Fruit fly (Drosophila melanogaster) whole organism, embryonic: ENCODE measurements around the gene mmy.
A peak's percentile ranks its signal among the peaks of the same experiment; 100 is the strongest.

Experiments
- ATbp ChIP-seq: fragments of 200-800 bp; sonication (Bioruptor generic); optimal IDR thresholded peaks from 2 replicates; lab custom pipeline; 2017; ENCODE audit warnings: missing biosample characterization, mild to moderate bottlenecking, missing genetic modification characterization, missing genetic modification reagents
- Antp ChIP-seq: fragments of 200-800 bp; sonication (Bioruptor generic); optimal IDR thresholded peaks from 3 replicates; lab custom pipeline; 2016; ENCODE audit warnings: missing biosample characterization, missing genetic modification characterization
- BtbVII ChIP-seq: fragments of 200-800 bp; sonication (Bioruptor generic); optimal IDR thresholded peaks from 3 replicates; lab custom pipeline; 2017; ENCODE audit warnings: missing biosample characterization, mild to moderate bottlenecking, missing genetic modification characterization
- CG10209 ChIP-seq: fragments of 200-800 bp; sonication (Bioruptor generic); optimal IDR thresholded peaks from 3 replicates; lab custom pipeline; 2017; ENCODE audit warnings: missing biosample characterization, mild to moderate bottlenecking, missing genetic modification characterization, missing genetic modification reagents
- CG10274 ChIP-seq: fragments of 200-800 bp; sonication (Bioruptor generic); optimal IDR thresholded peaks from 3 replicates; lab custom pipeline; 2017; ENCODE audit warnings: missing biosample characterization, mild to moderate bottlenecking, missing genetic modification characterization
- CG11560 ChIP-seq: fragments of 200-800 bp; sonication (Bioruptor generic); IDR thresholded peaks from 3 replicates; pipeline ENCODE4 v1.3.6; 2022; ENCODE audit warnings: missing biosample characterization, missing genetic modification characterization
- CG1233 ChIP-seq: fragments of 200-800 bp; sonication (Bioruptor generic); optimal IDR thresholded peaks from 4 replicates; lab custom pipeline; 2018; ENCODE audit warnings: missing biosample characterization, mild to moderate bottlenecking, missing genetic modification characterization
- CG13424 ChIP-seq: fragments of 200-800 bp; sonication (Bioruptor generic); optimal IDR thresholded peaks from 2 replicates; lab custom pipeline; 2019; ENCODE audit warnings: missing biosample characterization, mild to moderate bottlenecking, missing genetic modification characterization, moderate library complexity
- CG17385 ChIP-seq: fragments of 200-800 bp; sonication (Bioruptor generic); optimal IDR thresholded peaks from 3 replicates; lab custom pipeline; 2018; ENCODE audit warnings: missing biosample characterization, mild to moderate bottlenecking, missing genetic modification characterization
- CG17912 ChIP-seq: fragments of 200-800 bp; sonication (Bioruptor generic); optimal IDR thresholded peaks from 2 replicates; lab custom pipeline; 2018; ENCODE audit warnings: missing biosample characterization, mild to moderate bottlenecking, missing genetic modification characterization
- CG1792 ChIP-seq: fragments of 200-800 bp; sonication (Bioruptor generic); optimal IDR thresholded peaks from 2 replicates; lab custom pipeline; 2016; ENCODE audit warnings: missing biosample characterization, missing genetic modification characterization
- CG18764 ChIP-seq: fragments of 200-800 bp; sonication (Bioruptor generic); optimal IDR thresholded peaks from 3 replicates; lab custom pipeline; 2016; ENCODE audit warnings: missing biosample characterization, missing genetic modification characterization
- CG2712 ChIP-seq: fragments of 200-800 bp; optimal IDR thresholded peaks from 3 replicates; lab custom pipeline; 2019; ENCODE audit warnings: missing biosample characterization, mild to moderate bottlenecking, missing genetic modification characterization, moderate library complexity
- CG32772 ChIP-seq: fragments of 200-800 bp; sonication (Bioruptor generic); IDR thresholded peaks from 2 replicates; pipeline ENCODE4 v1.3.6; 2022; ENCODE audit warnings: missing biosample characterization, missing genetic modification characterization
- CG3407 ChIP-seq: fragments of 200-800 bp; sonication (Bioruptor generic); optimal IDR thresholded peaks from 2 replicates; lab custom pipeline; 2018; ENCODE audit warnings: missing biosample characterization, mild to moderate bottlenecking, missing genetic modification characterization
- CG34422 ChIP-seq: fragments of 200-800 bp; sonication (Bioruptor generic); IDR thresholded peaks from 3 replicates; pipeline ENCODE4 v1.3.6; 2022; ENCODE audit warnings: missing biosample characterization, missing genetic modification characterization
- CG4328 ChIP-seq: fragments of 200-800 bp; sonication (Bioruptor generic); optimal IDR thresholded peaks from 3 replicates; lab custom pipeline; 2017; ENCODE audit warnings: missing biosample characterization, missing genetic modification reagents, missing genetic modification characterization
- CG4820 ChIP-seq: fragments of 200-800 bp; sonication (Bioruptor generic); optimal IDR thresholded peaks from 3 replicates; lab custom pipeline; 2016; ENCODE audit warnings: missing biosample characterization, missing genetic modification characterization
- CG4854 ChIP-seq: fragments of 200-800 bp; sonication (Bioruptor generic); optimal IDR thresholded peaks from 2 replicates; lab custom pipeline; 2016; ENCODE audit warnings: missing biosample characterization, missing genetic modification characterization, inconsistent platforms
- CG5953 ChIP-seq: fragments of 200-800 bp; sonication (Bioruptor generic); IDR thresholded peaks from 2 replicates; pipeline ENCODE4 v1.3.6; 2022; ENCODE audit warnings: missing biosample characterization, missing genetic modification characterization
- CG6272 ChIP-seq: fragments of 200-800 bp; sonication (Bioruptor generic); IDR thresholded peaks from 2 replicates; pipeline ENCODE4 v1.3.6; 2022; ENCODE audit warnings: missing biosample characterization, missing genetic modification characterization
- CG6791 ChIP-seq: fragments of 200-800 bp; sonication (Bioruptor generic); IDR thresholded peaks from 3 replicates; pipeline ENCODE4 v1.3.6; 2022; ENCODE audit warnings: missing biosample characterization, missing genetic modification characterization; ENCODE audit not compliant: partially characterized antibody
- CG8281 ChIP-seq: fragments of 200-800 bp; sonication (Bioruptor generic); optimal IDR thresholded peaks from 2 replicates; lab custom pipeline; 2018; ENCODE audit warnings: missing biosample characterization, mild to moderate bottlenecking, missing genetic modification characterization, moderate library complexity
- CG9727 ChIP-seq: fragments of 200-800 bp; sonication (Bioruptor generic); optimal IDR thresholded peaks from 3 replicates; lab custom pipeline; 2017; ENCODE audit warnings: missing biosample characterization, mild to moderate bottlenecking, missing genetic modification characterization
- HHEX ChIP-seq: fragments of 200-800 bp; sonication (Bioruptor generic); optimal IDR thresholded peaks from 3 replicates; lab custom pipeline; 2017; ENCODE audit warnings: missing biosample characterization, mild to moderate bottlenecking, missing genetic modification characterization, missing genetic modification reagents
- Med ChIP-seq: fragments of 200-800 bp; sonication (Bioruptor generic); peaks from one replicate; lab custom pipeline; 2016; ENCODE audit warnings: missing biosample characterization, missing genetic modification characterization, mild to moderate bottlenecking, inconsistent platforms, moderate library complexity
- Ravus ChIP-seq: fragments of 200-800 bp; sonication (Bioruptor generic); IDR thresholded peaks from 2 replicates; pipeline ENCODE4 v1.3.6; 2022; ENCODE audit warnings: missing biosample characterization, missing genetic modification characterization
- Rfx ChIP-seq: fragments of 200-800 bp; sonication (Bioruptor generic); IDR thresholded peaks from 2 replicates; pipeline ENCODE4 v1.3.6; 2022; ENCODE audit warnings: missing biosample characterization, missing genetic modification characterization
- TFAM ChIP-seq: fragments of 200-800 bp; sonication (Bioruptor generic); optimal IDR thresholded peaks from 2 replicates; lab custom pipeline; 2017; ENCODE audit warnings: missing biosample characterization, missing genetic modification characterization, inconsistent platforms
- ase ChIP-seq: fragments of 200-800 bp; sonication (Bioruptor generic); IDR thresholded peaks from 3 replicates; pipeline ENCODE4 v1.3.6; 2022; ENCODE audit warnings: missing biosample characterization, missing genetic modification characterization
- bsh ChIP-seq, 2 experiments: fragments of 200-800 bp; sonication (Bioruptor generic); optimal IDR thresholded peaks; 2 replicates each; lab custom pipeline; 2017 to 2018; ENCODE audit warnings: mild to moderate bottlenecking in 2 of 2, missing biosample characterization in 2 of 2, missing genetic modification characterization in 2 of 2, moderate library complexity in 1 of 2
- caup ChIP-seq: fragments of 200-800 bp; sonication (Bioruptor generic); optimal IDR thresholded peaks from 3 replicates; lab custom pipeline; 2017; ENCODE audit warnings: missing biosample characterization, mild to moderate bottlenecking, missing genetic modification characterization, moderate library complexity; ENCODE audit not compliant: severe bottlenecking
- chif ChIP-seq, 2 experiments: fragments of 200-800 bp; sonication (Bioruptor generic); optimal IDR thresholded peaks; 3 replicates each; lab custom pipeline; 2016; ENCODE audit warnings: missing biosample characterization in 2 of 2, missing genetic modification characterization in 2 of 2
- da ChIP-seq: fragments of 200-800 bp; sonication (Bioruptor generic); optimal IDR thresholded peaks from 2 replicates; lab custom pipeline; 2016; ENCODE audit warnings: missing biosample characterization, missing genetic modification characterization
- dmrt11E ChIP-seq: fragments of 200-800 bp; sonication (Bioruptor generic); optimal IDR thresholded peaks from 3 replicates; lab custom pipeline; 2018; ENCODE audit warnings: missing biosample characterization, mild to moderate bottlenecking, missing genetic modification characterization, moderate library complexity
- gcm ChIP-seq: fragments of 200-800 bp; sonication (Bioruptor generic); optimal IDR thresholded peaks from 2 replicates; lab custom pipeline; 2019; ENCODE audit warnings: missing biosample characterization, mild to moderate bottlenecking, missing genetic modification characterization, moderate library complexity
- kah ChIP-seq: fragments of 200-800 bp; sonication (Bioruptor generic); optimal IDR thresholded peaks from 2 replicates; lab custom pipeline; 2018; ENCODE audit warnings: missing biosample characterization, mild to moderate bottlenecking, missing genetic modification characterization
- lab ChIP-seq: fragments of 200-800 bp; sonication (Bioruptor generic); optimal IDR thresholded peaks from 3 replicates; lab custom pipeline; 2017; ENCODE audit warnings: missing biosample characterization, missing genetic modification characterization, mild to moderate bottlenecking, moderate library complexity, missing genetic modification reagents
- nom ChIP-seq: fragments of 200-800 bp; sonication (Bioruptor generic); optimal IDR thresholded peaks from 2 replicates; lab custom pipeline; 2017; ENCODE audit warnings: missing biosample characterization, missing genetic modification characterization, mild to moderate bottlenecking, moderate library complexity, missing genetic modification reagents
- run ChIP-seq: fragments of 200-800 bp; sonication (Bioruptor generic); optimal IDR thresholded peaks from 3 replicates; lab custom pipeline; 2018; ENCODE audit warnings: missing biosample characterization, mild to moderate bottlenecking, missing genetic modification characterization
- salm ChIP-seq: fragments of 200-800 bp; sonication (Bioruptor generic); optimal IDR thresholded peaks from 2 replicates; lab custom pipeline; 2018; ENCODE audit warnings: missing biosample characterization, mild to moderate bottlenecking, missing genetic modification characterization
- scrt ChIP-seq: fragments of 200-800 bp; sonication (Bioruptor generic); optimal IDR thresholded peaks from 2 replicates; lab custom pipeline; 2018; ENCODE audit warnings: missing biosample characterization, mild to moderate bottlenecking, missing genetic modification characterization, moderate library complexity
- sob ChIP-seq: fragments of 200-800 bp; sonication (Bioruptor generic); IDR thresholded peaks from 2 replicates; pipeline ENCODE4 v1.3.6; 2022; ENCODE audit warnings: missing biosample characterization, missing genetic modification characterization
- sr ChIP-seq: fragments of 200-800 bp; sonication (Bioruptor generic); IDR thresholded peaks from 3 replicates; pipeline ENCODE4 v1.3.6; 2022; ENCODE audit warnings: missing biosample characterization, missing genetic modification characterization
- tap ChIP-seq: fragments of 200-800 bp; optimal IDR thresholded peaks from 3 replicates; lab custom pipeline; 2019; ENCODE audit warnings: missing biosample characterization, mild to moderate bottlenecking, missing genetic modification characterization, moderate library complexity
- ttk ChIP-seq: fragments of 200-800 bp; sonication (Bioruptor generic); IDR thresholded peaks from 2 replicates; pipeline ENCODE4 v2.1.2; 2022; ENCODE audit warnings: missing biosample characterization, missing genetic modification characterization
- unpg ChIP-seq: fragments of 200-800 bp; sonication (Bioruptor generic); optimal IDR thresholded peaks from 3 replicates; lab custom pipeline; 2018; ENCODE audit warnings: missing biosample characterization, mild to moderate bottlenecking, missing genetic modification characterization, moderate library complexity
- wek ChIP-seq: fragments of 200-800 bp; sonication (Bioruptor generic); optimal IDR thresholded peaks from 3 replicates; lab custom pipeline; 2018; ENCODE audit warnings: missing biosample characterization, mild to moderate bottlenecking, missing genetic modification characterization, moderate library complexity
- zen ChIP-seq: fragments of 200-800 bp; sonication (Bioruptor generic); optimal IDR thresholded peaks from 3 replicates; lab custom pipeline; 2018; ENCODE audit warnings: missing biosample characterization, mild to moderate bottlenecking, missing genetic modification characterization, moderate library complexity
- zfh2 ChIP-seq: fragments of 200-800 bp; sonication (Bioruptor generic); optimal IDR thresholded peaks from 2 replicates; lab custom pipeline; 2016; ENCODE audit warnings: missing biosample characterization, missing genetic modification characterization

Gene mmy

dm6 chr2L:6461497-6461896, 12.2 kb downstream of the mmy start (continued):
- TF ChIP-seq CG1792 (no peak), run (tag; lab: Kevin White, UChicago) (peak; percentile 3), tap (tag; lab: Kevin White, UChicago) (peak; percentile 15), CG18764 (no peak), ttk (GFP tag; lab: Robert Waterston, UW) (0 out of 2 replicates have a peak, but pooled peaks have one; percentile 15), CG17385 (GFP tag; lab: Kevin White, UChicago) (peak; percentile 17), CG8281 (peak; percentile 25), chif (GFP tag; optimal IDR thresholded peaks at IDR 0.05; lab: Kevin White, UChicago) (peak in 1 of 2 experiments; percentile 34), bsh (GFP tag; optimal IDR thresholded peaks at IDR 0.05; lab: Kevin White, UChicago) (peak in 1 of 2 experiments; percentile 42), CG9727 (GFP tag; lab: Kevin White, UChicago) (peak; percentile 25), TFAM (GFP tag; lab: Kevin White, UChicago) (no peak), HHEX (peak; percentile 46), BtbVII (GFP tag; lab: Kevin White, UChicago) (peak; percentile 59), CG5953 (GFP tag; lab: Robert Waterston, UW) (peak; percentile 60; the same call in 1 of the 2 replicates), Med (GFP tag; lab: Kevin White, UChicago) (peak; percentile 84), salm (tag; lab: Kevin White, UChicago) (peak; percentile 56), scrt (GFP tag; lab: Kevin White, UChicago) (no peak), sob (GFP tag; lab: Robert Waterston, UW) (0 out of 2 replicates have a peak, but pooled peaks have one; percentile 25), CG10274 (GFP tag; lab: Kevin White, UChicago) (peak; percentile 16), CG32772 (no peak), Rfx (GFP tag; lab: Robert Waterston, UW) (no peak), CG17912 (no peak), nom (no peak), CG4854 (peak; percentile 23), zfh2 (no peak), CG6272 (GFP tag; lab: Robert Waterston, UW) (no peak), kah (GFP tag; lab: Kevin White, UChicago) (peak; percentile 49), Ravus (GFP tag; lab: Robert Waterston, UW) (no peak), CG10209 (peak; percentile 26), CG3407 (GFP tag; lab: Kevin White, UChicago) (peak; percentile 31), CG4820 (no peak), wek (peak; percentile 76), dmrt11E (tag; lab: Kevin White, UChicago) (peak; percentile 1), lab (peak; percentile 72), caup (GFP tag; lab: Kevin White, UChicago) (peak; percentile 7), ase (GFP tag; lab: Robert Waterston, UW) (peak; percentile 36; the same call in 1 of the 3 replicates), da (no peak), CG34422 (GFP tag; lab: Robert Waterston, UW) (no peak), CG4328 (peak; percentile 25), unpg (GFP tag; lab: Kevin White, UChicago) (peak; percentile 46), CG6791 (GFP tag; lab: Robert Waterston, UW) (0 out of 3 replicates have a peak, but pooled peaks have one; percentile 32), sr (GFP tag; lab: Robert Waterston, UW) (0 out of 3 replicates have a peak, but pooled peaks have one; percentile 23), gcm (peak; percentile 37), CG2712 (peak; percentile 16), CG13424 (tag; lab: Kevin White, UChicago) (peak; percentile 48), Antp (no peak), CG1233 (GFP tag; lab: Kevin White, UChicago) (peak; percentile 7), zen (no peak), CG11560 (tag; lab: Robert Waterston, UW) (no peak), ATbp (peak; percentile 77)
